Fruit fly (Drosophila melanogaster) whole organism, wandering third instar larva: ENCODE measurements around the gene east.

Experiments used
- Abd-B ChIP-seq: fragments of >200 bp; optimal IDR thresholded peaks from 2 replicates; lab custom pipeline; 2017; ENCODE audit warnings: missing biosample characterization, missing genetic modification characterization
- CG9705 ChIP-seq: fragments of 200-800 bp; sonication (Bioruptor generic); optimal IDR thresholded peaks from 2 replicates; lab custom pipeline; 2018; ENCODE audit warnings: missing biosample characterization, mild to moderate bottlenecking, missing genetic modification characterization
- Dfd ChIP-seq: fragments of >200 bp; optimal IDR thresholded peaks from 2 replicates; lab custom pipeline; 2017; ENCODE audit warnings: missing biosample characterization, missing genetic modification characterization
- Dif ChIP-seq: fragments of 200-275, 200-300 bp; sonication (Bioruptor generic); optimal IDR thresholded peaks from 2 replicates; lab custom pipeline; 2018; ENCODE audit warnings: missing biosample characterization, missing genetic modification characterization; ENCODE audit not compliant: partially characterized antibody
- GATAd ChIP-seq: sonication (Bioruptor generic); optimal IDR thresholded peaks from 2 replicates; lab custom pipeline; 2016; ENCODE audit warnings: missing biosample characterization, missing genetic modification characterization
- HLH106 ChIP-seq: fragments of 200-800 bp; optimal IDR thresholded peaks from 3 replicates; lab custom pipeline; 2019; ENCODE audit warnings: missing biosample characterization, mild to moderate bottlenecking, missing genetic modification characterization, moderate library complexity
- Hr78 ChIP-seq: fragments of >200 bp; optimal IDR thresholded peaks from 2 replicates; lab custom pipeline; 2017; ENCODE audit warnings: missing biosample characterization, missing genetic modification characterization
- Hr83 ChIP-seq: fragments of 200-300 bp; sonication (Bioruptor generic); optimal IDR thresholded peaks from 2 replicates; lab custom pipeline; 2016; ENCODE audit warnings: missing biosample characterization, mild to moderate bottlenecking, missing genetic modification characterization, moderate library complexity; ENCODE audit not compliant: poor library complexity, severe bottlenecking
- Myc ChIP-seq: fragments of >200 bp; optimal IDR thresholded peaks from 2 replicates; lab custom pipeline; 2017
- OdsH ChIP-seq: fragments of 200-800 bp; sonication (Bioruptor generic); optimal IDR thresholded peaks from 2 replicates; lab custom pipeline; 2016; ENCODE audit warnings: missing biosample characterization, mild to moderate bottlenecking, missing genetic modification characterization
- Rel ChIP-seq, 2 experiments: fragments of 200-800 bp; sonication (Bioruptor generic) in 1 of 2; optimal IDR thresholded peaks; 2 replicates in 1 of 2; 3 replicates in 1 of 2; lab custom pipeline; 2016 to 2019; ENCODE audit warnings: mild to moderate bottlenecking in 2 of 2, missing biosample characterization in 2 of 2, missing genetic modification characterization in 2 of 2, moderate library complexity in 1 of 2
- Sp1 ChIP-seq: fragments of 200-800 bp; sonication (Bioruptor generic); optimal IDR thresholded peaks from 3 replicates; lab custom pipeline; 2019; ENCODE audit warnings: missing biosample characterization, mild to moderate bottlenecking, missing genetic modification characterization, moderate library complexity
- Vsx2 ChIP-seq: fragments of 200-300, 225-300 bp; sonication (Bioruptor generic); optimal IDR thresholded peaks from 2 replicates; lab custom pipeline; 2018; ENCODE audit warnings: missing biosample characterization, missing genetic modification characterization; ENCODE audit not compliant: partially characterized antibody
- br ChIP-seq: fragments of 200-800 bp; sonication (Bioruptor generic); optimal IDR thresholded peaks from 2 replicates; lab custom pipeline; 2016; ENCODE audit warnings: missing biosample characterization, missing genetic modification characterization
- brk ChIP-seq: fragments of 200-800 bp; sonication (Bioruptor generic); optimal IDR thresholded peaks from 2 replicates; lab custom pipeline; 2016; ENCODE audit warnings: missing biosample characterization, mild to moderate bottlenecking, missing genetic modification characterization
- dl ChIP-seq, 2 experiments: fragments of 175-275, 200-275 bp in 1 of 2; fragments of 200-275 bp in 1 of 2; sonication (Bioruptor generic); optimal IDR thresholded peaks; lab custom pipeline; 2018; ENCODE audit warnings: mild to moderate bottlenecking in 2 of 2, missing biosample characterization in 2 of 2, missing genetic modification characterization in 2 of 2, moderate library complexity in 2 of 2; ENCODE audit not compliant: partially characterized antibody in 2 of 2, insufficient read depth in 1 of 2
- dsf ChIP-seq: sonication (Bioruptor generic); optimal IDR thresholded peaks from 2 replicates; lab custom pipeline; 2016; ENCODE audit warnings: missing biosample characterization, missing genetic modification characterization, borderline replicate concordance
- ey ChIP-seq: fragments of 200-800 bp; sonication (Bioruptor generic); optimal IDR thresholded peaks from 2 replicates; lab custom pipeline; 2016; ENCODE audit warnings: missing biosample characterization, missing genetic modification characterization
- fru ChIP-seq: fragments of 200-800 bp; sonication (Bioruptor generic); optimal IDR thresholded peaks from 3 replicates; lab custom pipeline; 2016; ENCODE audit warnings: missing biosample characterization, mild to moderate bottlenecking, missing genetic modification characterization
- jim ChIP-seq: fragments of 175-275, 200-325 bp; sonication (Bioruptor generic); optimal IDR thresholded peaks from 2 replicates; lab custom pipeline; 2016; ENCODE audit warnings: missing biosample characterization, mild to moderate bottlenecking, missing genetic modification characterization
- lola ChIP-seq: fragments of >200 bp; optimal IDR thresholded peaks from 2 replicates; lab custom pipeline; 2017; ENCODE audit warnings: missing biosample characterization, missing genetic modification characterization
- pan ChIP-seq: fragments of >200 bp; optimal IDR thresholded peaks from 2 replicates; lab custom pipeline; 2017
- psq ChIP-seq: fragments of 200-800 bp; sonication (Bioruptor generic); optimal IDR thresholded peaks from 3 replicates; lab custom pipeline; 2017; ENCODE audit warnings: missing biosample characterization, mild to moderate bottlenecking, missing genetic modification characterization, moderate library complexity
- sage ChIP-seq: fragments of 200-800 bp; sonication (Bioruptor generic); optimal IDR thresholded peaks from 2 replicates; lab custom pipeline; 2016; ENCODE audit warnings: missing biosample characterization, mild to moderate bottlenecking, missing genetic modification characterization
- sv ChIP-seq: fragments of 200-800 bp; sonication (Bioruptor generic); optimal IDR thresholded peaks from 3 replicates; lab custom pipeline; 2016; ENCODE audit warnings: missing biosample characterization, missing genetic modification characterization
- tai ChIP-seq: sonication (Bioruptor generic); optimal IDR thresholded peaks from 2 replicates; lab custom pipeline; 2016; ENCODE audit warnings: missing biosample characterization, missing genetic modification characterization
- woc ChIP-seq: sonication (Bioruptor generic); optimal IDR thresholded peaks from 2 replicates; lab custom pipeline; 2016; ENCODE audit warnings: missing biosample characterization, mild to moderate bottlenecking, missing genetic modification characterization

The east gene

dm6 chrX:1979031-1979430 lies 31.6 kb upstream of the east start:
- TF ChIP-seq brk (GFP tag; lab: Kevin White, UChicago) = no peak
- no peak for TF ChIP-seq ey (GFP tag; lab: Kevin White, UChicago)
- TF ChIP-seq tai (GFP tag; lab: Kevin White, UChicago) = no peak
- no peak for TF ChIP-seq Dif (GFP tag; lab: Kevin White, UChicago)
- no peak for TF ChIP-seq OdsH (GFP tag; lab: Kevin White, UChicago)

- TF ChIP-seq Hr78 (GFP tag; lab: Kevin White, UChicago) (no peak), woc (no peak), ey (GFP tag; lab: Kevin White, UChicago) (no peak), brk (GFP tag; lab: Kevin White, UChicago) (no peak), Hr83 (GFP tag; lab: Kevin White, UChicago) (no peak), dl (GFP tag; optimal IDR thresholded peaks at IDR 0.05; lab: Kevin White, UChicago; ENCODE audit: insufficient read depth in 1 of 2, partially characterized antibody in 2 of 2) (no peak), Sp1 (GFP tag; lab: Kevin White, UChicago) (no peak), fru (GFP tag; lab: Kevin White, UChicago) (no peak), Myc (lab: Kevin White, UChicago) (no peak), GATAd (GFP tag; lab: Kevin White, UChicago) (no peak), HLH106 (tag; lab: Kevin White, UChicago) (no peak), jim (GFP tag; lab: Kevin White, UChicago) (no peak)
These were observed 31.0 kb upstream of the east start for dm6 chrX:1979673-1980072.

dm6 chrX:1981723-1982122 lies 28.9 kb upstream of the east start:
- TF ChIP-seq ey (GFP tag; lab: Kevin White, UChicago) (no peak), sage (GFP tag; lab: Kevin White, UChicago) (no peak), Hr78 (GFP tag; lab: Kevin White, UChicago) (no peak), pan (lab: Kevin White, UChicago) (no peak), jim (GFP tag; lab: Kevin White, UChicago) (no peak), lola (GFP tag; lab: Kevin White, UChicago) (no peak), sv (GFP tag; lab: Kevin White, UChicago) (no peak), Abd-B (GFP tag; lab: Kevin White, UChicago) (no peak), Vsx2 (GFP tag; lab: Kevin White, UChicago) (no peak), tai (GFP tag; lab: Kevin White, UChicago) (no peak), psq (GFP tag; lab: Kevin White, UChicago) (no peak)

- peak; percentile 11 for TF ChIP-seq fru (GFP tag; lab: Kevin White, UChicago)
- TF ChIP-seq ey (GFP tag; lab: Kevin White, UChicago) = no peak
These were observed 26.3 kb upstream of the east start for dm6 chrX:1984175-1984973.

- no peak for TF ChIP-seq Sp1 (GFP tag; lab: Kevin White, UChicago)
- TF ChIP-seq Hr83 (GFP tag; lab: Kevin White, UChicago) = no peak
- TF ChIP-seq ey (GFP tag; lab: Kevin White, UChicago) = no peak
- TF ChIP-seq Hr78 (GFP tag; lab: Kevin White, UChicago) = no peak
- TF ChIP-seq sage (GFP tag; lab: Kevin White, UChicago) = no peak
- no peak for TF ChIP-seq CG9705 (GFP tag; lab: Kevin White, UChicago)
- TF ChIP-seq br (GFP tag; lab: Kevin White, UChicago) = no peak
- no peak for TF ChIP-seq psq (GFP tag; lab: Kevin White, UChicago)
- no peak for TF ChIP-seq Dfd (GFP tag; lab: Kevin White, UChicago)
- TF ChIP-seq OdsH (GFP tag; lab: Kevin White, UChicago) = no peak
- no peak for TF ChIP-seq GATAd (GFP tag; lab: Kevin White, UChicago)
- TF ChIP-seq Rel (GFP tag; optimal IDR thresholded peaks at IDR 0.05; lab: Kevin White, UChicago) = no peak
- no peak for TF ChIP-seq Rel (tag; optimal IDR thresholded peaks at IDR 0.05; lab: Kevin White, UChicago)
- no peak for TF ChIP-seq Abd-B (GFP tag; lab: Kevin White, UChicago)
- TF ChIP-seq HLH106 (tag; lab: Kevin White, UChicago) = no peak
- no peak for TF ChIP-seq tai (GFP tag; lab: Kevin White, UChicago)
- TF ChIP-seq dsf (GFP tag; lab: Kevin White, UChicago) = no peak
- TF ChIP-seq, all 38 proteins: peak for 0
These were observed 25.1 kb upstream of the east start for dm6 chrX:1985516-1985915.
